Worm (Caenorhabditis elegans) whole organism, L4 larva: ENCODE measurements around the gene alg-1.

Experiments used
- F26F4.8 ChIP-seq: fragments of 200-800 bp; sonication (Bioruptor generic); conservative IDR thresholded peaks from 2 replicates; pipeline ENCODE4 v1.3.6; 2022; ENCODE audit warnings: missing genetic modification characterization, missing compliant biosample characterization
- F44E2.7 ChIP-seq: fragments of 200-800 bp; sonication (Bioruptor generic); IDR thresholded peaks from 2 replicates; pipeline ENCODE4 v2.1.2; 2022; ENCODE audit warnings: missing genetic modification characterization, missing compliant biosample characterization
- F49E8.2 ChIP-seq: sonication (generic microtip); optimal IDR thresholded peaks from 2 replicates; lab custom pipeline; 2016; ENCODE audit warnings: missing compliant biosample characterization, mild to moderate bottlenecking, missing genetic modification characterization, borderline replicate concordance
- T20F7.1 ChIP-seq: fragments of 200-800 bp; sonication (Bioruptor generic); optimal IDR thresholded peaks from 2 replicates; lab custom pipeline; 2018; ENCODE audit warnings: mild to moderate bottlenecking, missing genetic modification characterization, missing compliant biosample characterization
- T26A8.4 ChIP-seq: fragments of 200-800 bp; sonication (Bioruptor generic); IDR thresholded peaks from 2 replicates; pipeline ENCODE4 v1.3.6; 2022; ENCODE audit warnings: missing genetic modification characterization, missing compliant biosample characterization
- Y75B8A.6 ChIP-seq: fragments of 200-800 bp; sonication (Bioruptor generic); IDR thresholded peaks from 2 replicates; pipeline ENCODE4 v1.3.6; 2022; ENCODE audit warnings: missing genetic modification reagents, missing genetic modification characterization, missing compliant biosample characterization
- aha-1 ChIP-seq: fragments of 150-350 bp; peaks from one replicate; lab custom pipeline; 2014; ENCODE audit warnings: missing biosample characterization, missing genetic modification characterization
- ama-1 ChIP-seq: fragments of 150-350 bp; optimal IDR thresholded peaks from 2 replicates; lab custom pipeline; 2014; ENCODE audit warnings: inconsistent platforms, mixed read lengths
- arid-1 ChIP-seq: fragments of 200-800 bp; sonication (Bioruptor generic); conservative IDR thresholded peaks from 2 replicates; pipeline ENCODE4 v1.3.6; 2022; ENCODE audit warnings: missing genetic modification reagents, missing genetic modification characterization, missing compliant biosample characterization
- ceh-28 ChIP-seq: fragments of 150-350 bp; optimal IDR thresholded peaks from 2 replicates; lab custom pipeline; 2014; ENCODE audit warnings: missing biosample characterization, missing genetic modification reagents, missing genetic modification characterization
- ceh-62 ChIP-seq: sonication (generic microtip); optimal IDR thresholded peaks from 2 replicates; lab custom pipeline; 2017; ENCODE audit warnings: missing biosample characterization, missing genetic modification characterization
- daf-16 ChIP-seq, 3 experiments: sonication (generic microtip); optimal IDR thresholded peaks; 2 replicates each; lab custom pipeline; 2016 to 2017; ENCODE audit warnings: missing genetic modification characterization in 3 of 3, missing genetic modification reagents in 3 of 3, mild to moderate bottlenecking in 2 of 3, missing compliant biosample characterization in 2 of 3, missing biosample characterization in 1 of 3, moderate library complexity in 1 of 3
- daf-19 ChIP-seq: fragments of 200-800 bp; sonication (Bioruptor generic); conservative IDR thresholded peaks from 2 replicates; pipeline ENCODE4 v1.3.6; 2022; ENCODE audit warnings: missing genetic modification characterization, missing compliant biosample characterization
- dmd-6 ChIP-seq: fragments of 200-800 bp; sonication (Bioruptor generic); IDR thresholded peaks from 2 replicates; pipeline ENCODE4 v1.3.6; 2022; ENCODE audit warnings: missing genetic modification reagents, missing genetic modification characterization, missing compliant biosample characterization
- dpl-1 ChIP-seq: fragments of 150-350 bp; optimal IDR thresholded peaks from 2 replicates; lab custom pipeline; 2014; ENCODE audit warnings: missing biosample characterization, missing genetic modification reagents, missing genetic modification characterization
- dve-1 ChIP-seq: sonication (generic microtip); optimal IDR thresholded peaks from 2 replicates; lab custom pipeline; 2017; ENCODE audit warnings: antibody characterized with exemption, mild to moderate bottlenecking, missing genetic modification characterization, missing compliant biosample characterization; ENCODE audit not compliant: insufficient read depth
- hif-1 ChIP-seq, 2 experiments: sonication (generic microtip); optimal IDR thresholded peaks; 2 replicates each; lab custom pipeline; 2016 to 2017; ENCODE audit warnings: missing compliant biosample characterization in 2 of 2, missing genetic modification characterization in 2 of 2, missing genetic modification reagents in 2 of 2, missing genotype in 2 of 2, mild to moderate bottlenecking in 1 of 2
- hlh-11 ChIP-seq: fragments of 200-800 bp; sonication (Bioruptor generic); optimal IDR thresholded peaks from 2 replicates; lab custom pipeline; 2018; ENCODE audit warnings: mild to moderate bottlenecking, missing genetic modification characterization, missing compliant biosample characterization
- hlh-30 ChIP-seq: sonication (generic microtip); optimal IDR thresholded peaks from 2 replicates; lab custom pipeline; 2017; ENCODE audit warnings: antibody characterized with exemption, mild to moderate bottlenecking, missing genetic modification characterization, missing compliant biosample characterization; ENCODE audit not compliant: insufficient read depth
- hmg-1.1 ChIP-seq: fragments of 200-800 bp; sonication (Bioruptor generic); IDR thresholded peaks from 2 replicates; pipeline ENCODE4 v1.3.6; 2022; ENCODE audit warnings: missing genetic modification reagents, missing genetic modification characterization, missing compliant biosample characterization
- jun-1 ChIP-seq: fragments of 150-350 bp; optimal IDR thresholded peaks from 2 replicates; lab custom pipeline; 2014; ENCODE audit warnings: missing biosample characterization, missing genetic modification reagents, missing genetic modification characterization
- lin-29 ChIP-seq: fragments of 200-800 bp; sonication (Bioruptor generic); IDR thresholded peaks from 2 replicates; pipeline ENCODE4 v1.3.6; 2022; ENCODE audit warnings: missing genetic modification reagents, missing genetic modification characterization, missing compliant biosample characterization
- lin-38 ChIP-seq: fragments of 200-800 bp; sonication (Bioruptor generic); IDR thresholded peaks from 2 replicates; pipeline ENCODE4 v1.3.6; 2022; ENCODE audit warnings: missing genetic modification reagents, missing genetic modification characterization, missing compliant biosample characterization
- lsy-2 ChIP-seq, 2 experiments: fragments of 150-350 bp in 1 of 2; sonication (generic microtip) in 1 of 2; optimal IDR thresholded peaks; 2 replicates each; lab custom pipeline; 2014 to 2017; ENCODE audit warnings: missing biosample characterization in 2 of 2, missing genetic modification characterization in 2 of 2
- mdl-1 ChIP-seq, 2 experiments: fragments of 150-350 bp in 1 of 2; sonication (generic microtip) in 1 of 2; optimal IDR thresholded peaks; 2 replicates each; lab custom pipeline; 2014 to 2017; ENCODE audit warnings: missing biosample characterization in 2 of 2, missing genetic modification characterization in 2 of 2
- mep-1 ChIP-seq: fragments of 150-350 bp; sonication (generic microtip); optimal IDR thresholded peaks from 3 replicates; lab custom pipeline; 2014; ENCODE audit warnings: missing biosample characterization, missing genetic modification characterization
- mes-2 ChIP-seq: sonication (generic microtip); optimal IDR thresholded peaks from 2 replicates; lab custom pipeline; 2016; ENCODE audit warnings: missing genotype, mild to moderate bottlenecking, missing genetic modification characterization, missing compliant biosample characterization; ENCODE audit not compliant: poor library complexity, severe bottlenecking
- mxl-3 ChIP-seq: fragments of 200-800 bp; sonication (Bioruptor generic); optimal IDR thresholded peaks from 2 replicates; lab custom pipeline; 2018; ENCODE audit warnings: mild to moderate bottlenecking, missing genetic modification characterization, missing compliant biosample characterization
- nhr-10 ChIP-seq: fragments of 150-350 bp; optimal IDR thresholded peaks from 2 replicates; lab custom pipeline; 2014; ENCODE audit warnings: missing biosample characterization, missing genetic modification characterization
- nhr-102 ChIP-seq: sonication (generic microtip); optimal IDR thresholded peaks from 2 replicates; lab custom pipeline; 2016; ENCODE audit warnings: mild to moderate bottlenecking, missing genetic modification characterization, moderate library complexity, missing compliant biosample characterization
- nhr-11 ChIP-seq: fragments of 150-350 bp; optimal IDR thresholded peaks from 2 replicates; lab custom pipeline; 2014; ENCODE audit warnings: missing biosample characterization, missing genetic modification characterization
- nhr-237 ChIP-seq: sonication (generic microtip); optimal IDR thresholded peaks from 2 replicates; lab custom pipeline; 2017; ENCODE audit warnings: missing biosample characterization, missing genetic modification characterization
- nhr-25 ChIP-seq: sonication (generic microtip); optimal IDR thresholded peaks from 2 replicates; lab custom pipeline; 2017; ENCODE audit warnings: missing genetic modification characterization, mild to moderate bottlenecking, missing compliant biosample characterization, antibody characterized with exemption, moderate library complexity, borderline replicate concordance; ENCODE audit not compliant: insufficient read depth
- nhr-48 ChIP-seq: sonication (generic microtip); optimal IDR thresholded peaks from 2 replicates; lab custom pipeline; 2016; ENCODE audit warnings: mild to moderate bottlenecking, missing genetic modification characterization, missing compliant biosample characterization
- nhr-76 ChIP-seq: fragments of 150-350 bp; optimal IDR thresholded peaks from 2 replicates; lab custom pipeline; 2014; ENCODE audit warnings: missing biosample characterization, missing genetic modification characterization
- pha-4 ChIP-seq, 2 experiments: fragments of 150-350 bp in 1 of 2; fragments of 200-800 bp in 1 of 2; sonication (Bioruptor generic) in 1 of 2; IDR thresholded peaks in 1 of 2; optimal IDR thresholded peaks in 1 of 2; 2 replicates each; pipeline versions ENCODE4 v1.3.6 to Lab custom; 2014 to 2022; ENCODE audit warnings: missing genetic modification characterization in 2 of 2, missing genetic modification reagents in 2 of 2, missing biosample characterization in 1 of 2, missing compliant biosample characterization in 1 of 2
- rbr-2 ChIP-seq: sonication (generic microtip); optimal IDR thresholded peaks from 2 replicates; lab custom pipeline; 2016; ENCODE audit warnings: missing genotype, missing genetic modification characterization, missing compliant biosample characterization
- skn-1 ChIP-seq: fragments of 150-350 bp; optimal IDR thresholded peaks from 2 replicates; lab custom pipeline; 2014; ENCODE audit warnings: missing biosample characterization, missing genetic modification characterization
- unc-62 ChIP-seq, 3 experiments: fragments of 150-350 bp in 1 of 3; sonication (generic microtip); optimal IDR thresholded peaks in 2 of 3; peaks in 1 of 3; 1 replicate in 1 of 3; 2 replicates in 2 of 3; lab custom pipeline; 2014 to 2017; ENCODE audit warnings: missing biosample characterization in 3 of 3, missing genetic modification characterization in 3 of 3, missing genetic modification reagents in 3 of 3, missing genotype in 1 of 3
- zfp-3 ChIP-seq: fragments of 200-800 bp; sonication (Bioruptor generic); conservative IDR thresholded peaks from 2 replicates; pipeline ENCODE4 v1.3.6; 2022; ENCODE audit warnings: missing genetic modification reagents, missing genetic modification characterization, missing compliant biosample characterization
- zip-2 ChIP-seq: fragments of 150-350 bp; optimal IDR thresholded peaks from 2 replicates; lab custom pipeline; 2014; ENCODE audit warnings: missing biosample characterization, missing genetic modification characterization

alg-1 gene

DNA sequence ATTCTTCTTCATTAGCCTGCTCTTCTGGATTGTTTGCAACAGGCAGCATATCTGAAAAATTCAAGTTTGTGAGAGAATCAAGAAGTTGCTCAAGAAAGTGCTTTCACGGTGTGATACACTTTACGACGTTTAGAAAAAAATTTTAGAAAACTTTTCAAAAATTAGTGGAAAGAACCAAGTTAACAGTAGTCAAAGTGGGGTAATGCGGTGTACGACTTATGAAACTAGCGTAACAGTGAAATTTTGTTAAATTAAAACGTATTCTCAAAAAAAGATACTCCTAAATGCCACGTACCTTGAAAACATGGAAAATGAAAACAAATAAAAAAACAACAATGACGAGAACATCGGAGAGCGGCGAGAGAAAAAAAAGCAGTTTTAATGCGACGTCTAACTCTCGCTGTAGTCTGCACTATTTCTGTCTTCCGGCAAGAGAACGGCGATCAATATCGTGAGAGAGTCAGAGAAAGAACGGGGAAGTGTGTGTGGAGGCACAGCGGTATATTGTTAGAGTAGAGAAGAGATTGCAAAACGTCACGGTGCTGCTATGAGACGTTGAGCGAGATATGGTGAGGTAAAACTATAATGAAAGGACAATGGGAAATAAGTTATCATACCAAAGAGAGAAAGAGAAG is 31.7 kb upstream of the alg-1 start, which contains the start of gene ekl-5 (continued):
- peak; percentile 32 for TF ChIP-seq jun-1 (tag; lab: Kevin White, UChicago)
- peak; percentile 48 for TF ChIP-seq ceh-28 (tag; lab: Kevin White, UChicago)
- TF ChIP-seq F49E8.2 (tag; lab: Kevin White, UChicago): no peak
- no peak for TF ChIP-seq ceh-62 (tag; lab: Kevin White, UChicago)
- TF ChIP-seq, all 104 proteins: peak for 27

DNA sequence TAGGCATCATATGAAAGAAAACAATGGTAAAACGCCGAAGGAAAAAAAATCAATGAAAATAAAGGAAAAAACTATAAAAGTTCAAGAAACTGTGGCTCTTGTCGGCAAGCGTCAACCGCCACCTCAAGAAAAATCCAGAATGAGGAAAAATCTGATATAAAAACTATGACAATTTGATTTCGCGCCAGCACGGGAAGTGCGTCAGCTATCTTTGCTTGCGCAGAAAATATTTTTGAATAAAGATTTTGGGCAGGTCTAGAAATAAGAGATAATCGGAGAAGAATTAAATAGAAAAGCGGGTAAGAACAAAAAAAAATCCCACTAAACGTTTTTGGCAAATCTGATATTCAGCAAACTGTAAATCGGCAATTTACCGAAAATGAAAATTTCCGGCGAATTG is 30.8 kb upstream of the alg-1 start:
- TF ChIP-seq nhr-76 (tag; lab: Kevin White, UChicago) (no peak), T26A8.4 (GFP tag; lab: Robert Waterston, UW) (no peak), F26F4.8 (GFP tag; lab: Robert Waterston, UW) (no peak), mdl-1 (tag; optimal IDR thresholded peaks at IDR 0.05; lab: Kevin White, UChicago) (no peak), zip-2 (no peak), skn-1 (no peak), unc-62 (GFP tag; optimal IDR thresholded peaks at IDR 0.05 in 1 of 2; lab: Kevin White, UChicago) (peak in 1 of 2 experiments; percentile 1), unc-62 (tag; optimal IDR thresholded peaks at IDR 0.05; lab: Kevin White, UChicago) (no peak), mes-2 (peak; percentile 43), dmd-6 (GFP tag; lab: Robert Waterston, UW) (0 out of 2 replicates have a peak, but pooled peaks have one; percentile 27), F44E2.7 (GFP tag; lab: Robert Waterston, UW) (no peak), T20F7.1 (GFP tag; lab: Kevin White, UChicago) (no peak), dve-1 (tag; lab: Kevin White, UChicago) (peak; percentile 31), dpl-1 (GFP tag; lab: Kevin White, UChicago) (peak; percentile 76), lsy-2 (tag; optimal IDR thresholded peaks at IDR 0.05; lab: Kevin White, UChicago) (peak in 1 of 2 experiments; percentile 23)

DNA sequence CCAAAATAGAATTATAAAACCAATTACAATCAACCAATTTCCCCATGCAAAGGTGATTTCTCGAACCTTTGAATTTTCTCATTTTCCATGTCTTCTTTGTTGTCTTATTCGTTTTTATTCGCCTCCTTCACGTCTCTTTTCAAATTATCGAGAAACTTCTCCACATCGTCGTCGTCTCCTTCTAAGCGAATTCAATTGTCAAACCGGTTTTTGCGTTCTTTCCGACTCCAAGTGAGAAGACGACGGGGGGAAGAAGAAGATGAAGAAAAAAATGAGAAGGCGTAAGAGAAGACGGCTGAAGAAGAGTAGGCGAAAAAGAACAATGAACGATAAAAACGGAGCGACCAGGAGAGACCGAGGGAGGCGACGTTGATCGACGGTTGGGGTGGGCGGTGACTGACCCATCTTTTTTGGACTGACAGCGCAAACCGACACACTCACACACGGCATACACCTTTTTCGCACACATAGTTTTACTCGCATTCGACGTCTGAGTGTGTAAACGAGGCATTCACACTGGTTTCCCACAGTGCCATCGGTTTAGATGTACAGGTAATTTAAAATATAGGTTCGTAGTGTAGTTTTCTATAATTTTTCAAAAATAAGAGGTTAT is 28.4 kb upstream of the alg-1 start:
- TF ChIP-seq mxl-3 (GFP tag; lab: Kevin White, UChicago) (peak; percentile 57), nhr-10 (tag; lab: Kevin White, UChicago) (peak; percentile 9), ama-1 (lab: Kevin White, UChicago) (peak; percentile 9), mep-1 (tag; lab: Kevin White, UChicago) (peak; percentile 74), dve-1 (tag; lab: Kevin White, UChicago) (peak; percentile 37), daf-16 (GFP tag; optimal IDR thresholded peaks at IDR 0.05; lab: Kevin White, UChicago) (no peak), daf-16 (tag; optimal IDR thresholded peaks at IDR 0.05; lab: Kevin White, UChicago) (no peak), zfp-3 (0 out of 2 replicates have a peak, but pooled peaks have one; percentile 21), Y75B8A.6 (GFP tag; lab: Robert Waterston, UW) (0 out of 2 replicates have a peak, but pooled peaks have one; percentile 47), hlh-30 (peak; percentile 35), nhr-25 (tag; lab: Kevin White, UChicago) (peak; percentile 68), lin-29 (GFP tag; lab: Robert Waterston, UW) (0 out of 2 replicates have a peak, but pooled peaks have one; percentile 37), hif-1 (tag; optimal IDR thresholded peaks at IDR 0.05; lab: Kevin White, UChicago) (peak in 1 of 2 experiments; percentile 8), mdl-1 (tag; optimal IDR thresholded peaks at IDR 0.05; lab: Kevin White, UChicago) (peak in 1 of 2 experiments; percentile 25), lin-38 (GFP tag; lab: Robert Waterston, UW) (no peak), aha-1 (tag; lab: Kevin White, UChicago) (peak; percentile 90), nhr-102 (peak; percentile 5), pha-4 (GFP tag; IDR thresholded peaks at IDR 0.05; lab: Robert Waterston, UW) (no peak), pha-4 (tag; optimal IDR thresholded peaks at IDR 0.05; lab: Kevin White, UChicago) (no peak), dpl-1 (GFP tag; lab: Kevin White, UChicago) (peak; percentile 29), rbr-2 (tag; lab: Kevin White, UChicago) (peak; percentile 57), daf-19 (GFP tag; lab: Robert Waterston, UW) (no peak), hlh-11 (peak; percentile 77), nhr-11 (tag; lab: Kevin White, UChicago) (no peak), nhr-237 (no peak), unc-62 (GFP tag; optimal IDR thresholded peaks at IDR 0.05 in 1 of 2; lab: Kevin White, UChicago) (peak in 1 of 2 experiments; percentile 95), unc-62 (tag; optimal IDR thresholded peaks at IDR 0.05; lab: Kevin White, UChicago) (no peak), dmd-6 (GFP tag; lab: Robert Waterston, UW) (peak; percentile 25; the same call in 1 of the 2 replicates), arid-1 (GFP tag; lab: Robert Waterston, UW) (no peak), nhr-48 (tag; lab: Kevin White, UChicago) (peak; percentile 26), hmg-1.1 (0 out of 2 replicates have a peak, but pooled peaks have one; percentile 34)
